Fruit fly (Drosophila melanogaster) whole organism, adult: ENCODE data around the gene CG15597.

Source experiments
- CG11617 ChIP-seq: fragments of 200-800 bp; sonication (Bioruptor generic); optimal IDR thresholded peaks from 2 replicates; lab custom pipeline; 2017; ENCODE audit warnings: mild to moderate bottlenecking, missing biosample characterization, missing genetic modification reagents, missing genetic modification characterization
- CG12768 ChIP-seq: fragments of 200-800 bp; sonication (Bioruptor generic); optimal IDR thresholded peaks from 2 replicates; lab custom pipeline; 2017; ENCODE audit warnings: missing biosample characterization, missing genetic modification characterization, mild to moderate bottlenecking, moderate library complexity, missing genetic modification reagents
- CG14711 ChIP-seq: fragments of 200-800 bp; sonication (Bioruptor generic); optimal IDR thresholded peaks from 2 replicates; lab custom pipeline; 2018; ENCODE audit warnings: missing biosample characterization, mild to moderate bottlenecking, missing genetic modification characterization, moderate library complexity
- CG1620 ChIP-seq: fragments of 200-800 bp; sonication (Bioruptor generic); optimal IDR thresholded peaks from 2 replicates; lab custom pipeline; 2016; ENCODE audit warnings: missing biosample characterization, missing genetic modification characterization
- CG33017 ChIP-seq: fragments of 200-800 bp; sonication (Bioruptor generic); optimal IDR thresholded peaks from 2 replicates; lab custom pipeline; 2018; ENCODE audit warnings: missing biosample characterization, mild to moderate bottlenecking, missing genetic modification characterization, moderate library complexity
- CG5204 ChIP-seq: fragments of 200-800 bp; sonication (Bioruptor generic); optimal IDR thresholded peaks from 2 replicates; lab custom pipeline; 2016; ENCODE audit warnings: missing biosample characterization, missing genetic modification characterization
- CG7045 ChIP-seq: fragments of 200-800 bp; sonication (Bioruptor generic); optimal IDR thresholded peaks from 2 replicates; lab custom pipeline; 2017; ENCODE audit warnings: missing biosample characterization, mild to moderate bottlenecking, missing genetic modification characterization
- CG7101 ChIP-seq: fragments of 200-800 bp; sonication (Bioruptor generic); optimal IDR thresholded peaks from 2 replicates; lab custom pipeline; 2018; ENCODE audit warnings: missing biosample characterization, mild to moderate bottlenecking, missing genetic modification characterization, moderate library complexity
- Clk ChIP-seq: fragments of 200-800 bp; sonication (Bioruptor generic); optimal IDR thresholded peaks from 2 replicates; lab custom pipeline; 2017; ENCODE audit warnings: missing biosample characterization, missing genetic modification characterization
- Crg-1 ChIP-seq: fragments of 200-800 bp; sonication (Bioruptor generic); optimal IDR thresholded peaks from 2 replicates; lab custom pipeline; 2016; ENCODE audit warnings: missing biosample characterization, missing genetic modification characterization
- Hr96 ChIP-seq: fragments of 200-800 bp; sonication (Bioruptor generic); optimal IDR thresholded peaks from 2 replicates; lab custom pipeline; 2016; ENCODE audit warnings: missing biosample characterization, missing genetic modification characterization
- Mnt ChIP-seq: fragments of 200-800 bp; sonication (Bioruptor generic); optimal IDR thresholded peaks from 2 replicates; lab custom pipeline; 2016; ENCODE audit warnings: missing biosample characterization, mild to moderate bottlenecking, missing genetic modification characterization
- bab1 ChIP-seq: fragments of 200-800 bp; sonication (Bioruptor generic); optimal IDR thresholded peaks from 3 replicates; lab custom pipeline; 2019; ENCODE audit warnings: missing biosample characterization, mild to moderate bottlenecking, missing genetic modification characterization, moderate library complexity
- cic ChIP-seq: fragments of 200-800 bp; sonication (Bioruptor generic); optimal IDR thresholded peaks from 2 replicates; lab custom pipeline; 2017; ENCODE audit warnings: missing biosample characterization, mild to moderate bottlenecking, missing genetic modification characterization, moderate library complexity
- cnc ChIP-seq, 2 experiments: fragments of >200 bp; optimal IDR thresholded peaks; 2 replicates each; lab custom pipeline; 2017
- kay ChIP-seq: fragments of 200-800 bp; sonication (Bioruptor generic); peaks from one replicate; lab custom pipeline; 2016; ENCODE audit warnings: missing biosample characterization, missing genetic modification characterization, borderline replicate concordance
- ovo ChIP-seq: fragments of 200-800 bp; sonication (Bioruptor generic); optimal IDR thresholded peaks from 2 replicates; lab custom pipeline; 2016; ENCODE audit warnings: missing biosample characterization, missing genetic modification characterization
- pad ChIP-seq: fragments of 200-800 bp; sonication (Bioruptor generic); optimal IDR thresholded peaks from 3 replicates; lab custom pipeline; 2017; ENCODE audit warnings: missing biosample characterization, missing genetic modification characterization, mild to moderate bottlenecking, moderate library complexity, missing genetic modification reagents
- tj ChIP-seq: fragments of 200-800 bp; sonication (Bioruptor generic); optimal IDR thresholded peaks from 3 replicates; lab custom pipeline; 2017; ENCODE audit warnings: missing biosample characterization, mild to moderate bottlenecking, missing genetic modification characterization, moderate library complexity
- toe ChIP-seq: fragments of 200-800 bp; sonication (Bioruptor generic); optimal IDR thresholded peaks from 2 replicates; lab custom pipeline; 2016; ENCODE audit warnings: missing biosample characterization, missing genetic modification characterization

Gene CG15597

dm6 chr3R:6248694-6249093 is 36.3 kb downstream of the CG15597 start, which contains the start of gene Osi7:
Gene Osi7, plus strand, starts transcription at chr3R:6248994.
- TF ChIP-seq toe (GFP tag; lab: Kevin White, UChicago) (no peak), Crg-1 (GFP tag; lab: Kevin White, UChicago) (no peak), CG7101 (tag; lab: Kevin White, UChicago) (no peak)

dm6 chr3R:6244986-6245385 is 40.0 kb downstream of the CG15597 start:
- TF ChIP-seq cnc (optimal IDR thresholded peaks at IDR 0.05; lab: Kevin White, UChicago) (no peak), Mnt (GFP tag; lab: Kevin White, UChicago) (no peak), CG33017 (tag; lab: Kevin White, UChicago) (no peak), CG14711 (tag; lab: Kevin White, UChicago) (no peak), CG7101 (tag; lab: Kevin White, UChicago) (no peak), CG11617 (no peak), CG1620 (GFP tag; lab: Kevin White, UChicago) (no peak), tj (GFP tag; lab: Kevin White, UChicago) (no peak), Crg-1 (GFP tag; lab: Kevin White, UChicago) (no peak), Hr96 (GFP tag; lab: Kevin White, UChicago) (no peak), CG5204 (GFP tag; lab: Kevin White, UChicago) (no peak), cic (GFP tag; lab: Kevin White, UChicago) (no peak), pad (GFP tag; lab: Kevin White, UChicago) (no peak), CG12768 (GFP tag; lab: Kevin White, UChicago) (no peak), ovo (GFP tag; lab: Kevin White, UChicago) (no peak), Clk (GFP tag; lab: Kevin White, UChicago) (no peak), CG7045 (GFP tag; lab: Kevin White, UChicago) (no peak), toe (GFP tag; lab: Kevin White, UChicago) (no peak), bab1 (GFP tag; lab: Kevin White, UChicago) (no peak)

dm6 chr3R:6244035-6244434 is 41.0 kb downstream of the CG15597 start:
- TF ChIP-seq CG14711 (tag; lab: Kevin White, UChicago): no peak

dm6 chr3R:6241289-6241688 is 43.7 kb downstream of the CG15597 start:
- TF ChIP-seq CG1620 (GFP tag; lab: Kevin White, UChicago): no peak
- no peak for TF ChIP-seq cnc (optimal IDR thresholded peaks at IDR 0.05; lab: Kevin White, UChicago)
- TF ChIP-seq toe (GFP tag; lab: Kevin White, UChicago): no peak
- TF ChIP-seq ovo (GFP tag; lab: Kevin White, UChicago): no peak
- TF ChIP-seq CG33017 (tag; lab: Kevin White, UChicago): no peak
- TF ChIP-seq CG12768 (GFP tag; lab: Kevin White, UChicago): no peak
- TF ChIP-seq CG7101 (tag; lab: Kevin White, UChicago): no peak
- TF ChIP-seq Hr96 (GFP tag; lab: Kevin White, UChicago): no peak
- TF ChIP-seq bab1 (GFP tag; lab: Kevin White, UChicago): no peak
- no peak for TF ChIP-seq Mnt (GFP tag; lab: Kevin White, UChicago)
- TF ChIP-seq CG11617: no peak
- no peak for TF ChIP-seq kay (GFP tag; lab: Kevin White, UChicago)

dm6 chr3R:6240263-6240662 is 44.7 kb downstream of the CG15597 start:
- TF ChIP-seq CG5204 (GFP tag; lab: Kevin White, UChicago): no peak
- no peak for TF ChIP-seq Hr96 (GFP tag; lab: Kevin White, UChicago)
- TF ChIP-seq pad (GFP tag; lab: Kevin White, UChicago): no peak
- no peak for TF ChIP-seq CG11617
- no peak for TF ChIP-seq CG14711 (tag; lab: Kevin White, UChicago)
- TF ChIP-seq tj (GFP tag; lab: Kevin White, UChicago): no peak
- TF ChIP-seq CG1620 (GFP tag; lab: Kevin White, UChicago): no peak

- no peak for TF ChIP-seq bab1 (GFP tag; lab: Kevin White, UChicago)
- no peak for TF ChIP-seq CG1620 (GFP tag; lab: Kevin White, UChicago)
These were observed 46.0 kb downstream of the CG15597 start for dm6 chr3R:6238977-6239376.
